Worm (Caenorhabditis elegans) whole organism, L2 larva: Measurements from ENCODE around the gene T24C2.3.

ENCODE experiments used
- C34F6.9 ChIP-seq: fragments of 150-350 bp; optimal IDR thresholded peaks from 2 replicates; lab custom pipeline; 2014; ENCODE audit warnings: missing biosample characterization, missing genetic modification characterization
- F13H6.1 ChIP-seq: sonication (generic microtip); optimal IDR thresholded peaks from 2 replicates; lab custom pipeline; 2016; ENCODE audit warnings: missing genetic modification characterization, missing compliant biosample characterization
- R02D3.7 ChIP-seq: fragments of 150-350 bp; optimal IDR thresholded peaks from 2 replicates; lab custom pipeline; 2014; ENCODE audit warnings: missing biosample characterization, missing genetic modification characterization
- Y55F3AM.14 ChIP-seq: fragments of 200-800 bp; sonication (Bioruptor generic); optimal IDR thresholded peaks from 2 replicates; lab custom pipeline; 2018; ENCODE audit warnings: mild to moderate bottlenecking, missing genetic modification characterization, missing compliant biosample characterization
- ZK546.5 ChIP-seq: sonication (generic microtip); optimal IDR thresholded peaks from 2 replicates; lab custom pipeline; 2017; ENCODE audit warnings: missing biosample characterization, missing genetic modification characterization
- alr-1 ChIP-seq: fragments of 150-350 bp; optimal IDR thresholded peaks from 2 replicates; lab custom pipeline; 2014; ENCODE audit warnings: missing biosample characterization, missing genetic modification characterization
- aly-2 ChIP-seq: fragments of 150-350 bp; optimal IDR thresholded peaks from 2 replicates; lab custom pipeline; 2014; ENCODE audit warnings: missing biosample characterization, missing genetic modification characterization
- blmp-1 ChIP-seq: sonication (generic microtip); optimal IDR thresholded peaks from 2 replicates; lab custom pipeline; 2017; ENCODE audit warnings: missing genetic modification characterization, mild to moderate bottlenecking, missing compliant biosample characterization, antibody characterized with exemption, moderate library complexity; ENCODE audit not compliant: insufficient read depth
- ceh-16 ChIP-seq: fragments of 150-350 bp; optimal IDR thresholded peaks from 2 replicates; lab custom pipeline; 2014; ENCODE audit warnings: missing biosample characterization, missing genetic modification characterization
- ceh-82 ChIP-seq: fragments of 150-350 bp; optimal IDR thresholded peaks from 2 replicates; lab custom pipeline; 2014; ENCODE audit warnings: missing biosample characterization, missing genetic modification characterization
- crh-2 ChIP-seq: sonication (generic microtip); optimal IDR thresholded peaks from 2 replicates; lab custom pipeline; 2017; ENCODE audit warnings: missing biosample characterization, missing genetic modification characterization
- dmd-4 ChIP-seq: sonication (generic microtip); optimal IDR thresholded peaks from 2 replicates; lab custom pipeline; 2017; ENCODE audit warnings: missing biosample characterization, missing genetic modification characterization
- egl-27 ChIP-seq: sonication (generic microtip); optimal IDR thresholded peaks from 3 replicates; lab custom pipeline; 2017; ENCODE audit warnings: missing biosample characterization, missing genetic modification reagents, missing genetic modification characterization
- elt-3 ChIP-seq: sonication (generic microtip); optimal IDR thresholded peaks from 2 replicates; lab custom pipeline; 2017; ENCODE audit warnings: missing biosample characterization, missing genetic modification characterization
- fos-1 ChIP-seq: fragments of 150-350 bp; optimal IDR thresholded peaks from 2 replicates; lab custom pipeline; 2014; ENCODE audit warnings: missing biosample characterization, missing genetic modification characterization
- gmeb-1 ChIP-seq: fragments of 150-350 bp; optimal IDR thresholded peaks from 2 replicates; lab custom pipeline; 2014; ENCODE audit warnings: missing biosample characterization, missing genetic modification characterization
- lin-11 ChIP-seq: fragments of 150-350 bp; sonication (generic microtip); optimal IDR thresholded peaks from 2 replicates; lab custom pipeline; 2014; ENCODE audit warnings: missing biosample characterization, missing genetic modification characterization, inconsistent platforms, mixed read lengths
- lin-13 ChIP-seq: fragments of 150-350 bp; optimal IDR thresholded peaks from 2 replicates; lab custom pipeline; 2014; ENCODE audit warnings: missing biosample characterization, missing genetic modification reagents, missing genetic modification characterization
- lin-39 ChIP-seq: fragments of 150-350 bp; optimal IDR thresholded peaks from 2 replicates; lab custom pipeline; 2014; ENCODE audit warnings: missing biosample characterization, missing genetic modification reagents, missing genetic modification characterization
- lsy-2 ChIP-seq, 2 experiments: fragments of 150-350 bp in 1 of 2; sonication (generic microtip) in 1 of 2; optimal IDR thresholded peaks; 2 replicates each; lab custom pipeline; 2014 to 2017; ENCODE audit warnings: missing biosample characterization in 2 of 2, missing genetic modification characterization in 2 of 2
- mab-5 ChIP-seq: fragments of 150-350 bp; optimal IDR thresholded peaks from 2 replicates; lab custom pipeline; 2014; ENCODE audit warnings: missing biosample characterization, missing genetic modification characterization
- mdl-1 ChIP-seq, 2 experiments: fragments of 150-350 bp in 1 of 2; sonication (generic microtip) in 1 of 2; optimal IDR thresholded peaks; 2 replicates each; lab custom pipeline; 2017; ENCODE audit warnings: missing biosample characterization in 2 of 2, missing genetic modification characterization in 2 of 2
- nhr-10 ChIP-seq: sonication (generic microtip); optimal IDR thresholded peaks from 2 replicates; lab custom pipeline; 2017; ENCODE audit warnings: missing biosample characterization, missing genetic modification characterization
- nhr-11 ChIP-seq: fragments of 150-350 bp; optimal IDR thresholded peaks from 2 replicates; lab custom pipeline; 2014; ENCODE audit warnings: missing biosample characterization, missing genetic modification characterization
- nhr-129 ChIP-seq: fragments of 150-350 bp; optimal IDR thresholded peaks from 2 replicates; lab custom pipeline; 2014; ENCODE audit warnings: missing biosample characterization, missing genetic modification characterization
- nhr-21 ChIP-seq: fragments of 150-350 bp; optimal IDR thresholded peaks from 2 replicates; lab custom pipeline; 2014; ENCODE audit warnings: missing biosample characterization, missing genetic modification characterization
- nhr-23 ChIP-seq: fragments of 150-350 bp; optimal IDR thresholded peaks from 2 replicates; lab custom pipeline; 2014; ENCODE audit warnings: missing biosample characterization, missing genetic modification reagents, missing genetic modification characterization
- nhr-237 ChIP-seq: fragments of 150-350 bp; optimal IDR thresholded peaks from 2 replicates; lab custom pipeline; 2014; ENCODE audit warnings: missing biosample characterization, missing genetic modification characterization
- nhr-25 ChIP-seq: fragments of 150-350 bp; sonication (generic microtip); optimal IDR thresholded peaks from 3 replicates; lab custom pipeline; 2014; ENCODE audit warnings: missing biosample characterization, missing genetic modification characterization
- nhr-77 ChIP-seq: fragments of 150-350 bp; optimal IDR thresholded peaks from 2 replicates; lab custom pipeline; 2014; ENCODE audit warnings: missing biosample characterization, missing genetic modification characterization
- peb-1 ChIP-seq: fragments of 150-350 bp; optimal IDR thresholded peaks from 2 replicates; lab custom pipeline; 2014; ENCODE audit warnings: missing biosample characterization, missing genetic modification characterization
- sem-4 ChIP-seq: fragments of 150-350 bp; optimal IDR thresholded peaks from 2 replicates; lab custom pipeline; 2014; ENCODE audit warnings: missing biosample characterization, missing genetic modification reagents, missing genetic modification characterization
- skn-1 ChIP-seq: sonication (generic microtip); optimal IDR thresholded peaks from 2 replicates; lab custom pipeline; 2017; ENCODE audit warnings: missing biosample characterization, missing genetic modification characterization
- sma-3 ChIP-seq: sonication (generic microtip); optimal IDR thresholded peaks from 2 replicates; lab custom pipeline; 2016; ENCODE audit warnings: missing genetic modification reagents, missing genetic modification characterization, missing compliant biosample characterization
- sma-9 ChIP-seq, 2 experiments: fragments of 150-350 bp in 1 of 2; sonication (generic microtip) in 1 of 2; optimal IDR thresholded peaks; 2 replicates each; lab custom pipeline; 2014 to 2016; ENCODE audit warnings: missing genetic modification characterization in 2 of 2, mild to moderate bottlenecking in 1 of 2, missing biosample characterization in 1 of 2, missing compliant biosample characterization in 1 of 2, missing genetic modification reagents in 1 of 2, moderate library complexity in 1 of 2
- snpc-4 ChIP-seq: fragments of 150-350 bp; optimal IDR thresholded peaks from 2 replicates; lab custom pipeline; 2014; ENCODE audit warnings: missing biosample characterization, missing genetic modification characterization
- unc-55 ChIP-seq: fragments of 150-350 bp; sonication (generic microtip); optimal IDR thresholded peaks from 3 replicates; lab custom pipeline; 2014; ENCODE audit warnings: missing biosample characterization, missing genetic modification reagents, missing genetic modification characterization
- unc-62 ChIP-seq: fragments of 150-350 bp; optimal IDR thresholded peaks from 2 replicates; lab custom pipeline; 2014; ENCODE audit warnings: missing biosample characterization, missing genetic modification reagents, missing genetic modification characterization
- zag-1 ChIP-seq: fragments of 150-350 bp; optimal IDR thresholded peaks from 2 replicates; lab custom pipeline; 2014; ENCODE audit warnings: missing biosample characterization, missing genetic modification characterization
- ztf-1 ChIP-seq: fragments of 200-800 bp; sonication (Bioruptor generic); conservative IDR thresholded peaks from 2 replicates; pipeline ENCODE4 v1.3.6; 2022; ENCODE audit warnings: missing genetic modification characterization, missing compliant biosample characterization
- ztf-11 ChIP-seq: sonication (generic microtip); optimal IDR thresholded peaks from 2 replicates; lab custom pipeline; 2017; ENCODE audit warnings: missing biosample characterization, missing genetic modification characterization
- ztf-4 ChIP-seq: fragments of 150-350 bp; optimal IDR thresholded peaks from 2 replicates; lab custom pipeline; 2014; ENCODE audit warnings: missing biosample characterization, missing genetic modification characterization

Gene T24C2.3

DNA sequence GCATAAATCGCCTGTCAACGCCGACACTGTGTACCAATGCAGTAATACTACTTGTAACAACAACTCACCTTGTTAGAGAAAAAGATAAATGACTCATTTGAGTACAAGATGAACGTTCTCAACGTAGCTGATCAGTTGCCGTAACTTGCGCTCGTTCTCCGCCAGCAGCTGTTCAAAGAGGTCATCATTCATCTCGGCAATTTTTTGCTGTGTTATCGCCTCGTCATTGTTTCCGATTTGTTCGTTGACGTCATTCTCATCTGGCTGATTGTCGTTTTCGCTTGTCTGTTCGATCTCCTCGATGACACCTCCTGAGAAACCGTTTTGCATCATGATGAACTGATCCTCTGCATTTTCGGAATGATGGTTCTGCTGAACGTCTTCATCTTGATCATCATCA is 40.0 kb upstream of the T24C2.3 start:
- no peak for TF ChIP-seq R02D3.7 (tag; lab: Kevin White, UChicago)
- no peak for TF ChIP-seq egl-27 (tag; lab: Kevin White, UChicago)
- TF ChIP-seq fos-1 (tag; lab: Kevin White, UChicago): peak; percentile 20
- TF ChIP-seq sma-3 (GFP tag; lab: Kevin White, UChicago): peak; percentile 63
- TF ChIP-seq aly-2 (tag; lab: Kevin White, UChicago): no peak
- peak in 1 of 2 experiments; percentile 44 for TF ChIP-seq lsy-2 (tag; optimal IDR thresholded peaks at IDR 0.05; lab: Kevin White, UChicago)
- TF ChIP-seq C34F6.9: peak; percentile 10
- TF ChIP-seq dmd-4 (tag; lab: Kevin White, UChicago): no peak
- TF ChIP-seq lin-39: no peak
- no peak for TF ChIP-seq skn-1 (tag; lab: Kevin White, UChicago)
- no peak for TF ChIP-seq unc-62
- TF ChIP-seq lin-13 (GFP tag; lab: Kevin White, UChicago): no peak
- TF ChIP-seq mab-5 (tag; lab: Kevin White, UChicago): peak; percentile 23
- TF ChIP-seq alr-1 (tag; lab: Kevin White, UChicago): no peak
- peak; percentile 52 for TF ChIP-seq nhr-129
- no peak for TF ChIP-seq ZK546.5 (tag; lab: Kevin White, UChicago)
- TF ChIP-seq ztf-11 (tag; lab: Kevin White, UChicago): no peak
- TF ChIP-seq lin-11 (tag; lab: Kevin White, UChicago): no peak
- TF ChIP-seq snpc-4: no peak
- TF ChIP-seq nhr-25 (tag; lab: Kevin White, UChicago): peak; percentile 33
- no peak for TF ChIP-seq mdl-1 (tag; optimal IDR thresholded peaks at IDR 0.05; lab: Kevin White, UChicago)
- no peak for TF ChIP-seq crh-2
- TF ChIP-seq Y55F3AM.14 (GFP tag; lab: Kevin White, UChicago): no peak
- no peak for TF ChIP-seq nhr-237 (tag; lab: Kevin White, UChicago)
- no peak for TF ChIP-seq unc-55 (GFP tag; lab: Kevin White, UChicago)
- TF ChIP-seq sma-9 (GFP tag; optimal IDR thresholded peaks at IDR 0.05; lab: Kevin White, UChicago): peak; percentile 90
- TF ChIP-seq sma-9 (tag; optimal IDR thresholded peaks at IDR 0.05; lab: Kevin White, UChicago): no peak
- TF ChIP-seq F13H6.1 (tag; lab: Kevin White, UChicago): peak; percentile 69
- TF ChIP-seq peb-1 (tag; lab: Kevin White, UChicago): no peak
- TF ChIP-seq ceh-16: no peak
- TF ChIP-seq elt-3: no peak
- TF ChIP-seq sem-4 (tag; lab: Kevin White, UChicago): peak; percentile 75
- peak; percentile 4 for TF ChIP-seq blmp-1
- TF ChIP-seq ztf-4 (tag; lab: Kevin White, UChicago): no peak
- peak; percentile 63 for TF ChIP-seq nhr-21 (tag; lab: Kevin White, UChicago)
- no peak for TF ChIP-seq zag-1 (tag; lab: Kevin White, UChicago)

- TF ChIP-seq sem-4 (tag; lab: Kevin White, UChicago): no peak
- TF ChIP-seq gmeb-1 (tag; lab: Kevin White, UChicago): no peak
- TF ChIP-seq nhr-25 (tag; lab: Kevin White, UChicago): no peak
- no peak for TF ChIP-seq ztf-1 (GFP tag; lab: Robert Waterston, UW)
- no peak for TF ChIP-seq nhr-10 (tag; lab: Kevin White, UChicago)
- no peak for TF ChIP-seq lin-13 (GFP tag; lab: Kevin White, UChicago)
- TF ChIP-seq unc-62: no peak
- no peak for TF ChIP-seq skn-1 (tag; lab: Kevin White, UChicago)
- TF ChIP-seq R02D3.7 (tag; lab: Kevin White, UChicago): no peak
- TF ChIP-seq zag-1 (tag; lab: Kevin White, UChicago): no peak
- TF ChIP-seq nhr-23: no peak
- TF ChIP-seq ceh-82 (tag; lab: Kevin White, UChicago): no peak
- no peak for TF ChIP-seq nhr-11
- no peak for TF ChIP-seq Y55F3AM.14 (GFP tag; lab: Kevin White, UChicago)
- no peak for TF ChIP-seq lsy-2 (tag; optimal IDR thresholded peaks at IDR 0.05; lab: Kevin White, UChicago)
- TF ChIP-seq snpc-4: no peak
- no peak for TF ChIP-seq nhr-77
- no peak for TF ChIP-seq dmd-4 (tag; lab: Kevin White, UChicago)
- TF ChIP-seq sma-9 (GFP tag; optimal IDR thresholded peaks at IDR 0.05; lab: Kevin White, UChicago): peak; percentile 6
- TF ChIP-seq sma-9 (tag; optimal IDR thresholded peaks at IDR 0.05; lab: Kevin White, UChicago): no peak
- TF ChIP-seq sma-3 (GFP tag; lab: Kevin White, UChicago): no peak
- peak; percentile 71 for TF ChIP-seq ceh-16
- peak; percentile 27 for TF ChIP-seq F13H6.1 (tag; lab: Kevin White, UChicago)
- TF ChIP-seq fos-1 (tag; lab: Kevin White, UChicago): peak; percentile 39
- no peak for TF ChIP-seq nhr-237 (tag; lab: Kevin White, UChicago)
- TF ChIP-seq unc-55 (GFP tag; lab: Kevin White, UChicago): no peak
- TF ChIP-seq ZK546.5 (tag; lab: Kevin White, UChicago): no peak
Observed at ce11 chrX:14503800-14504550, 39.3 kb upstream of the T24C2.3 start, which contains the start of gene M163.1. TSS of gene M163.1 (minus strand) at chrX:14503824.
